Fruit fly (Drosophila melanogaster): ENCODE data around the gene lz.

Gene lz

dm6 chrX:9343480-9344477, 59.3 kb downstream of the lz start (continued):
- TF ChIP-seq Usf (GFP tag; optimal IDR thresholded peaks at IDR 0.05) (peak; percentile 57), chm (GFP tag; IDR thresholded peaks at IDR 0.05) (peak; percentile 61; the same call in 1 of the 2 replicates), nerfin-1 (tag; optimal IDR thresholded peaks at IDR 0.05) (no peak), Dfd (GFP tag; optimal IDR thresholded peaks at IDR 0.05) (no peak), HHEX (GFP tag; optimal IDR thresholded peaks at IDR 0.05) (peak; percentile 58), CG15696 (tag; optimal IDR thresholded peaks at IDR 0.05) (no peak), kah (GFP tag; optimal IDR thresholded peaks at IDR 0.05) (no peak), CG3726 (GFP tag; IDR thresholded peaks at IDR 0.05) (no peak), CG6654 (GFP tag; optimal IDR thresholded peaks at IDR 0.05) (peak; percentile 39), pb (GFP tag; optimal IDR thresholded peaks at IDR 0.05) (peak; percentile 63), CG10431 (GFP tag; optimal IDR thresholded peaks at IDR 0.05) (no peak), CG17612 (GFP tag; IDR thresholded peaks at IDR 0.05) (peak; percentile 63), esg (GFP tag; conservative IDR thresholded peaks at IDR 0.05) (peak; percentile 43; the same call in 1 of the 2 replicates), danr (GFP tag; IDR thresholded peaks at IDR 0.05) (peak; percentile 43; the same call in 1 of the 2 replicates), CG15514 (GFP tag; optimal IDR thresholded peaks at IDR 0.05) (peak; percentile 76), MESR4 (GFP tag; optimal IDR thresholded peaks at IDR 0.05) (no peak), corto (GFP tag; optimal IDR thresholded peaks at IDR 0.05) (peak; percentile 77), Hsf (GFP tag; optimal IDR thresholded peaks at IDR 0.05) (peak; percentile 53), ase (GFP tag; IDR thresholded peaks at IDR 0.05) (no peak), CG6175 (GFP tag; IDR thresholded peaks at IDR 0.05) (peak; percentile 68; the same call in 2 of the 3 replicates), Dip3 (GFP tag; optimal IDR thresholded peaks at IDR 0.05) (peak; percentile 82), mld (GFP tag; IDR thresholded peaks at IDR 0.05; ENCODE audit: partially characterized antibody) (no peak), CG30020 (tag; optimal IDR thresholded peaks at IDR 0.05) (no peak), Optix (GFP tag; IDR thresholded peaks at IDR 0.05) (peak; percentile 44; the same call in 1 of the 3 replicates), CG34422 (GFP tag; IDR thresholded peaks at IDR 0.05) (peak; percentile 65; the same call in 1 of the 3 replicates), Ets65A (GFP tag) (peak; percentile 90), CG3163 (GFP tag; optimal IDR thresholded peaks at IDR 0.05) (peak; percentile 27), fd64A (GFP tag; optimal IDR thresholded peaks at IDR 0.05) (no peak), bowl (GFP tag; IDR thresholded peaks at IDR 0.05) (peak; percentile 49; the same call in 1 of the 2 replicates), ro (GFP tag; IDR thresholded peaks at IDR 0.05) (no peak), Asciz (GFP tag; optimal IDR thresholded peaks at IDR 0.05) (peak; percentile 3), CG8359 (GFP tag; optimal IDR thresholded peaks at IDR 0.05; ENCODE audit: borderline replicate concordance) (no peak), PHDP (tag; optimal IDR thresholded peaks at IDR 0.05) (peak; percentile 73), Stat92E (GFP tag; optimal IDR thresholded peaks at IDR 0.05) (no peak), ems (GFP tag; optimal IDR thresholded peaks at IDR 0.05) (peak; percentile 41), jumu (GFP tag; optimal IDR thresholded peaks at IDR 0.05) (peak; percentile 12), CG10654 (GFP tag; optimal IDR thresholded peaks at IDR 0.05) (peak; percentile 41), CG14014 (GFP tag; IDR thresholded peaks at IDR 0.05) (peak; percentile 90), HmgZ (tag; optimal IDR thresholded peaks at IDR 0.05) (peak; percentile 56), CG4820 (GFP tag; optimal IDR thresholded peaks at IDR 0.05) (peak; percentile 29), CG9876 (GFP tag; optimal IDR thresholded peaks at IDR 0.05) (no peak), CG7556 (GFP tag; optimal IDR thresholded peaks at IDR 0.05) (no peak), CG10959 (GFP tag; IDR thresholded peaks at IDR 0.05) (0 out of 2 replicates have a peak, but pooled peaks have one; percentile 45), lola (GFP tag; optimal IDR thresholded peaks at IDR 0.05) (no peak), CG9437 (GFP tag; optimal IDR thresholded peaks at IDR 0.05) (no peak), ranshi (GFP tag; IDR thresholded peaks at IDR 0.05) (peak; percentile 76), slbo (GFP tag; IDR thresholded peaks at IDR 0.05) (peak; percentile 87), CG7786 (GFP tag; optimal IDR thresholded peaks at IDR 0.05) (peak; percentile 72)

All from whole organism, embryonic.